Worm (Caenorhabditis elegans): ENCODE measurements around the gene F55E10.2.

DNA sequence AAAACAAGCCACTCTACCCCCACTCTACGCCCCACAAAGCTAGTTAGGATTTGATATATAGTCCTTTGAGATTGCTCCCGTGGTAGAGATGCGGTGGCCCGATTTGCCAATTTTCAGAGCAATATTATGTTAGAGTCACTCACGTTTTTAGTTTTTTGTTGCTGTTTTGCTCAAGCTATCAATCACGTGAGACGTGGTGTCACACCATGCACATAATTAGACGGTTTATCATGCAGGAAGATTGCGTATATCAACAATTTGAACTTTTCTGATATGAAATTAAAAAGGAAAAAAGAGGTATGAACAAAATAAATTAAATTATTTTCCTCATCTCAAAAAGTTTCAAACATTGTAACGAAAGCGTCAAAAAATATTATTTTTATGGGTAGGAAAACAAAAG lies 15.8 kb downstream of the F55E10.2 start:
- no peak for TF ChIP-seq ama-1 (optimal IDR thresholded peaks at IDR 0.05)
- TF ChIP-seq F13C5.2 (tag; optimal IDR thresholded peaks at IDR 0.05) = no peak
